Fruit fly (Drosophila melanogaster): ENCODE results near the gene PIG-P.

PIG-P gene

DNA sequence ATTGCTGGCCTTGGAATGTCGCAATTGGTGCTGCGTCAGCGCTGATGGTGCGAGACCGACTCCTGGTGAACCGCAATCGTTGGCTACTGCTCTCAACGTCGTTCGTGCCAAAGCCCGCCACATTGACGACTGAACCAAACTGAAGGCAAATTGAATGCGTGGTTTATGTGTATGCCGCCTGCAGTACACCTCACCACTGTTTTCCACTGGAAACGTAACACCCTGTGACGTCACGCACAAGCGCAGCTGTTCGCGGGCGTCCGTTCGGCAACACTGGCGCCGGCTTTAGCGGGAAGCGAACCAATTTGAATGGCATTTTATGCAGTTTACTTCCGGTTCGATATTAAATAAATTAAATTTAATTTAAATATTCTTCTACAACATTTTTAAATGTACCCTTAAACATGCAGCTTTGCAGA lies 2.8 kb downstream of the PIG-P start, which contains the start of gene Cmpk (continued):
- TF ChIP-seq croc (GFP tag; conservative IDR thresholded peaks at IDR 0.05) (no peak), da (GFP tag; optimal IDR thresholded peaks at IDR 0.05) (no peak), CG11456 (GFP tag; IDR thresholded peaks at IDR 0.05) (peak; percentile 78), CG11560 (tag; IDR thresholded peaks at IDR 0.05) (no peak), CG15269 (tag; optimal IDR thresholded peaks at IDR 0.05) (peak; percentile 68), Dref (GFP tag; IDR thresholded peaks at IDR 0.05) (peak; percentile 47), Dbx (GFP tag; IDR thresholded peaks at IDR 0.05) (peak; percentile 61; the same call in 2 of the 3 replicates), Spps (tag; optimal IDR thresholded peaks at IDR 0.05) (peak; percentile 21), Sry-β (GFP tag; optimal IDR thresholded peaks at IDR 0.05) (peak; percentile 46), CG12219 (GFP tag; optimal IDR thresholded peaks at IDR 0.05) (peak; percentile 48), mam (GFP tag; optimal IDR thresholded peaks at IDR 0.05) (peak; percentile 35), CG31224 (GFP tag; IDR thresholded peaks at IDR 0.05) (peak; percentile 26; the same call in 1 of the 2 replicates), Hmx (GFP tag; optimal IDR thresholded peaks at IDR 0.05) (no peak), nerfin-2 (GFP tag; IDR thresholded peaks at IDR 0.05; ENCODE audit: partially characterized antibody) (no peak), sens-2 (GFP tag; IDR thresholded peaks at IDR 0.05) (no peak), pan (optimal IDR thresholded peaks at IDR 0.05) (no peak), pan (GFP tag; optimal IDR thresholded peaks at IDR 0.05 in 1 of 2, IDR thresholded peaks at IDR 0.05 in 1 of 2) (peak in 1 of 2 experiments; percentile 50), tx (GFP tag; optimal IDR thresholded peaks at IDR 0.05) (no peak), CG12104 (GFP tag; optimal IDR thresholded peaks at IDR 0.05) (peak; percentile 44), CG12942 (GFP tag; optimal IDR thresholded peaks at IDR 0.05) (no peak), CG1602 (GFP tag; optimal IDR thresholded peaks at IDR 0.05) (no peak), trem (tag; optimal IDR thresholded peaks at IDR 0.05) (peak; percentile 57), CG17568 (GFP tag; optimal IDR thresholded peaks at IDR 0.05) (no peak), danr (GFP tag; IDR thresholded peaks at IDR 0.05) (0 out of 2 replicates have a peak, but pooled peaks have one; percentile 27), CG16815 (GFP tag; optimal IDR thresholded peaks at IDR 0.05) (peak; percentile 13), CG32532 (GFP tag; IDR thresholded peaks at IDR 0.05) (peak; percentile 69), CG17359 (tag; optimal IDR thresholded peaks at IDR 0.05) (peak; percentile 64), CG14965 (GFP tag; optimal IDR thresholded peaks at IDR 0.05; ENCODE audit: borderline replicate concordance) (no peak), CG13123 (GFP tag; optimal IDR thresholded peaks at IDR 0.05) (peak; percentile 36), peb (GFP tag; IDR thresholded peaks at IDR 0.05) (no peak), CG8281 (tag; optimal IDR thresholded peaks at IDR 0.05) (peak; percentile 14), CG8478 (optimal IDR thresholded peaks at IDR 0.05) (no peak), CG2120 (GFP tag; optimal IDR thresholded peaks at IDR 0.05) (peak; percentile 55), pita (GFP tag; optimal IDR thresholded peaks at IDR 0.05) (no peak), CG10209 (GFP tag; optimal IDR thresholded peaks at IDR 0.05) (peak; percentile 75), CG15479 (GFP tag; optimal IDR thresholded peaks at IDR 0.05) (peak; percentile 36), esg (GFP tag; conservative IDR thresholded peaks at IDR 0.05) (no peak), H2.0 (GFP tag; IDR thresholded peaks at IDR 0.05) (peak; percentile 49; the same call in 1 of the 2 replicates), D (optimal IDR thresholded peaks at IDR 0.05) (no peak), D (GFP tag; optimal IDR thresholded peaks at IDR 0.05) (peak; percentile 51), CG7556 (GFP tag; optimal IDR thresholded peaks at IDR 0.05) (peak; percentile 2), CG2129 (GFP tag; IDR thresholded peaks at IDR 0.05; ENCODE audit: partially characterized antibody) (no peak), gfzf (GFP tag; optimal IDR thresholded peaks at IDR 0.05) (peak; percentile 2), CG17912 (GFP tag; optimal IDR thresholded peaks at IDR 0.05) (peak; percentile 89), Bgb (GFP tag; IDR thresholded peaks at IDR 0.05; ENCODE audit: partially characterized antibody) (peak; percentile 63), ssp (GFP tag; IDR thresholded peaks at IDR 0.05) (no peak), CG10431 (GFP tag; optimal IDR thresholded peaks at IDR 0.05) (peak; percentile 77), Sry-δ (GFP tag; optimal IDR thresholded peaks at IDR 0.05) (no peak), HLH3B (GFP tag; IDR thresholded peaks at IDR 0.05) (peak; percentile 45; the same call in 1 of the 2 replicates), slou (GFP tag; optimal IDR thresholded peaks at IDR 0.05) (no peak), nmo (GFP tag; optimal IDR thresholded peaks at IDR 0.05) (peak; percentile 43), zf30C (GFP tag; optimal IDR thresholded peaks at IDR 0.05) (no peak)

Measured in whole organism, embryonic.